Worm (Caenorhabditis elegans) whole organism, L2 larva: ENCODE measurements around the gene Y51A2A.5.

Source experiments
- ZK546.5 ChIP-seq: sonication (generic microtip); optimal IDR thresholded peaks from 2 replicates; lab custom pipeline; 2017; ENCODE audit warnings: missing biosample characterization, missing genetic modification characterization
- ceh-82 ChIP-seq: fragments of 150-350 bp; optimal IDR thresholded peaks from 2 replicates; lab custom pipeline; 2014; ENCODE audit warnings: missing biosample characterization, missing genetic modification characterization
- fos-1 ChIP-seq: fragments of 150-350 bp; optimal IDR thresholded peaks from 2 replicates; lab custom pipeline; 2014; ENCODE audit warnings: missing biosample characterization, missing genetic modification characterization
- lin-13 ChIP-seq: fragments of 150-350 bp; optimal IDR thresholded peaks from 2 replicates; lab custom pipeline; 2014; ENCODE audit warnings: missing biosample characterization, missing genetic modification reagents, missing genetic modification characterization
- lin-39 ChIP-seq: fragments of 150-350 bp; optimal IDR thresholded peaks from 2 replicates; lab custom pipeline; 2014; ENCODE audit warnings: missing biosample characterization, missing genetic modification reagents, missing genetic modification characterization
- lsy-2 ChIP-seq, 2 experiments: fragments of 150-350 bp in 1 of 2; sonication (generic microtip) in 1 of 2; optimal IDR thresholded peaks; 2 replicates each; lab custom pipeline; 2014 to 2017; ENCODE audit warnings: missing biosample characterization in 2 of 2, missing genetic modification characterization in 2 of 2
- nhr-23 ChIP-seq: fragments of 150-350 bp; optimal IDR thresholded peaks from 2 replicates; lab custom pipeline; 2014; ENCODE audit warnings: missing biosample characterization, missing genetic modification reagents, missing genetic modification characterization
- nhr-25 ChIP-seq: fragments of 150-350 bp; sonication (generic microtip); optimal IDR thresholded peaks from 3 replicates; lab custom pipeline; 2014; ENCODE audit warnings: missing biosample characterization, missing genetic modification characterization
- nhr-77 ChIP-seq: fragments of 150-350 bp; optimal IDR thresholded peaks from 2 replicates; lab custom pipeline; 2014; ENCODE audit warnings: missing biosample characterization, missing genetic modification characterization
- snpc-4 ChIP-seq: fragments of 150-350 bp; optimal IDR thresholded peaks from 2 replicates; lab custom pipeline; 2014; ENCODE audit warnings: missing biosample characterization, missing genetic modification characterization
- zag-1 ChIP-seq: fragments of 150-350 bp; optimal IDR thresholded peaks from 2 replicates; lab custom pipeline; 2014; ENCODE audit warnings: missing biosample characterization, missing genetic modification characterization
- ztf-4 ChIP-seq: fragments of 150-350 bp; optimal IDR thresholded peaks from 2 replicates; lab custom pipeline; 2014; ENCODE audit warnings: missing biosample characterization, missing genetic modification characterization

DNA sequence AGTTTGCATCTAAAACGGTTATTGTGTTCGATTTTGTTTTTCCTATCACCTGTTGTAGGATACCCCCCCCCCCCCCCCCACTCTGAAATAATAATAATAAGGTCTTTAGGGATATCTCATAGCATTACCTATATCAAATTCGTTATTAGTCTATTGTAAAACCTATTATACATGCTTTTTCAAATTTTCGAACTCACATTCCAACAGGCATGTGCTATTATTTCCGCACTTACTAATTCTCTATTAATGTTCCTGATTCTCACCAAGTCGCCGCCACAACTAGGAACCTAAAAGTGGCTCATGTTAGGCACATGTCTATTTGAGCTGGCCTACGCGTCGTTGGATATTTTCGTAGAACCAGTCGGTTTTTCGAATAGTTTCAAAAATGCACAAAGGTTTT is 28.2 kb upstream of the Y51A2A.5 start, which contains the start of gene Y37H2C.4:
- TF ChIP-seq fos-1 (tag; lab: Kevin White, UChicago) (no peak), snpc-4 (tag; lab: Kevin White, UChicago) (no peak), ZK546.5 (tag; lab: Kevin White, UChicago) (no peak), zag-1 (tag; lab: Kevin White, UChicago) (no peak), nhr-25 (tag; lab: Kevin White, UChicago) (no peak), nhr-77 (tag; lab: Kevin White, UChicago) (no peak), lin-39 (no peak), ceh-82 (tag; lab: Kevin White, UChicago) (no peak), nhr-23 (tag; lab: Kevin White, UChicago) (no peak), lsy-2 (tag; optimal IDR thresholded peaks at IDR 0.05; lab: Kevin White, UChicago) (no peak), lin-13 (no peak), ztf-4 (tag; lab: Kevin White, UChicago) (no peak)
